Fruit fly (Drosophila melanogaster): ENCODE results near the gene CG42249.
A peak's percentile ranks its signal among the peaks of the same experiment; 100 is the strongest.

DNA sequence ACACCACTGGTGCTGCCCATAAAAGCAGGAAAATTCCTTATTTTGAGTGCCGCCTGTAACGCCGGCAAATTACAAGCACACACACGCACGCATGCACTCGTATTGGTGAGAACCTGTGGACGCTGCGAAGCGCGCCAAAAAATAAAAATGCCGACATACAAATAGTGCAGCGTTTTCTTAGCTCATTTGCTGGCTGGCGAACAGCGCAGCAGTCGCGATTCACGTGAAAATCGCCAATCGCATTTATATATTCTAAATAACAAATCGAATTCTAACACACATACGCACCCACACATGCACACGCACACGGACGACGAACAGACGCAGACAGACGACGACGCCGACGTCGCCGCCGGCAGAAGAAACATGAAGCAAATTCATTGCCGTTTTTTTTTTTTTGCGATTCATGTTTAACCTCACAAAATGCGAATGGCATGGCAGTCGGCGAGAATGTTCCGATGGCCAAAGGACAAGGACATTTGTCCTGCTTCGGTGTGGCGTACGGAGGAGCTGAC, 51.5 kb downstream of the CG42249 start:
- TF ChIP-seq EcR (GFP tag; optimal IDR thresholded peaks at IDR 0.05) (no peak), CG13204 (GFP tag; optimal IDR thresholded peaks at IDR 0.05) (no peak), CG15710 (tag; optimal IDR thresholded peaks at IDR 0.05) (no peak), CG34367 (tag; optimal IDR thresholded peaks at IDR 0.05) (no peak), CG10348 (GFP tag; IDR thresholded peaks at IDR 0.05) (no peak), rn (GFP tag; IDR thresholded peaks at IDR 0.05) (no peak), CG9948 (tag; optimal IDR thresholded peaks at IDR 0.05) (no peak), Ets98B (GFP tag; IDR thresholded peaks at IDR 0.05) (peak; percentile 4; the same call in 1 of the 2 replicates), CG14655 (GFP tag; optimal IDR thresholded peaks at IDR 0.05) (no peak)

All from whole organism, pupa.